Worm (Caenorhabditis elegans) whole organism, L3 larva: ENCODE results near the gene srh-217.
A peak's percentile ranks its signal among the peaks of the same experiment; 100 is the strongest.

Experiments
- R02D3.7 ChIP-seq: fragments of 150-350 bp; optimal IDR thresholded peaks from 2 replicates; lab custom pipeline; 2014; ENCODE audit warnings: missing biosample characterization, missing genetic modification characterization
- ZK546.5 ChIP-seq: sonication (generic microtip); optimal IDR thresholded peaks from 2 replicates; lab custom pipeline; 2017; ENCODE audit warnings: missing biosample characterization, missing genetic modification characterization
- aly-2 ChIP-seq: fragments of 150-350 bp; optimal IDR thresholded peaks from 2 replicates; lab custom pipeline; 2014; ENCODE audit warnings: missing biosample characterization, missing genetic modification characterization
- ama-1 ChIP-seq: fragments of 150-350 bp; optimal IDR thresholded peaks from 2 replicates; lab custom pipeline; 2018
- ceh-16 ChIP-seq: sonication (generic microtip); optimal IDR thresholded peaks from 2 replicates; lab custom pipeline; 2017; ENCODE audit warnings: missing biosample characterization, missing genetic modification characterization
- ceh-28 ChIP-seq: fragments of 150-350 bp; optimal IDR thresholded peaks from 2 replicates; lab custom pipeline; 2014; ENCODE audit warnings: missing biosample characterization, missing genetic modification reagents, missing genetic modification characterization
- ceh-82 ChIP-seq: fragments of 150-350 bp; optimal IDR thresholded peaks from 2 replicates; lab custom pipeline; 2014; ENCODE audit warnings: missing biosample characterization, missing genetic modification characterization
- daf-12 ChIP-seq: fragments of 150-350 bp; optimal IDR thresholded peaks from 2 replicates; lab custom pipeline; 2014; ENCODE audit warnings: missing biosample characterization, missing genetic modification reagents, missing genetic modification characterization
- egl-27 ChIP-seq: sonication (generic microtip); optimal IDR thresholded peaks from 4 replicates; lab custom pipeline; 2017; ENCODE audit warnings: missing biosample characterization, missing genetic modification reagents, missing genetic modification characterization
- egl-5 ChIP-seq: fragments of 150-350 bp; optimal IDR thresholded peaks from 2 replicates; lab custom pipeline; 2017; ENCODE audit warnings: missing biosample characterization, missing genetic modification reagents, missing genetic modification characterization, inconsistent platforms
- elt-1 ChIP-seq: fragments of 150-350 bp; optimal IDR thresholded peaks from 2 replicates; lab custom pipeline; 2014; ENCODE audit warnings: missing biosample characterization, missing genetic modification characterization
- elt-2 ChIP-seq: sonication (generic microtip); optimal IDR thresholded peaks from 2 replicates; lab custom pipeline; 2016; ENCODE audit warnings: missing genetic modification reagents, mild to moderate bottlenecking, missing genetic modification characterization, missing compliant biosample characterization
- elt-3 ChIP-seq, 3 experiments: fragments of 150-350 bp in 1 of 3; sonication (generic microtip) in 2 of 3; optimal IDR thresholded peaks; 2 replicates in 2 of 3; 4 replicates in 1 of 3; lab custom pipeline; 2014 to 2017; ENCODE audit warnings: missing biosample characterization in 3 of 3, missing genetic modification characterization in 3 of 3
- eor-1 ChIP-seq, 2 experiments: fragments of 150-350 bp; optimal IDR thresholded peaks; 2 replicates each; lab custom pipeline; 2014 to 2018; ENCODE audit warnings: missing biosample characterization in 2 of 2, missing genetic modification characterization in 2 of 2
- fkh-10 ChIP-seq: sonication (generic microtip); optimal IDR thresholded peaks from 2 replicates; lab custom pipeline; 2017; ENCODE audit warnings: missing biosample characterization, missing genetic modification reagents, missing genetic modification characterization
- fkh-2 ChIP-seq: fragments of 150-350 bp; optimal IDR thresholded peaks from 2 replicates; lab custom pipeline; 2014; ENCODE audit warnings: missing biosample characterization, missing genetic modification reagents, missing genetic modification characterization
- fos-1 ChIP-seq: fragments of 150-350 bp; optimal IDR thresholded peaks from 2 replicates; lab custom pipeline; 2014; ENCODE audit warnings: missing biosample characterization, missing genetic modification characterization
- hmg-11 ChIP-seq: sonication (generic microtip); optimal IDR thresholded peaks from 2 replicates; lab custom pipeline; 2016; ENCODE audit warnings: missing genetic modification characterization, missing compliant biosample characterization
- jun-1 ChIP-seq: fragments of 150-350 bp; optimal IDR thresholded peaks from 2 replicates; lab custom pipeline; 2014; ENCODE audit warnings: missing biosample characterization, missing genetic modification reagents, missing genetic modification characterization
- lin-15B ChIP-seq: fragments of 150-350 bp; optimal IDR thresholded peaks from 2 replicates; lab custom pipeline; 2014; ENCODE audit warnings: missing biosample characterization, missing genetic modification characterization
- mdl-1 ChIP-seq: fragments of 150-350 bp; optimal IDR thresholded peaks from 2 replicates; lab custom pipeline; 2014; ENCODE audit warnings: missing biosample characterization, missing genetic modification characterization
- mml-1 ChIP-seq: fragments of 150-350 bp; sonication (generic microtip); optimal IDR thresholded peaks from 3 replicates; lab custom pipeline; 2014; ENCODE audit warnings: missing biosample characterization, missing genetic modification characterization
- nfya-1 ChIP-seq: sonication (generic microtip); optimal IDR thresholded peaks from 2 replicates; lab custom pipeline; 2017; ENCODE audit warnings: missing genetic modification characterization, mild to moderate bottlenecking, missing compliant biosample characterization, antibody characterized with exemption, moderate library complexity; ENCODE audit not compliant: insufficient read depth
- nhr-11 ChIP-seq: fragments of 150-350 bp; optimal IDR thresholded peaks from 2 replicates; lab custom pipeline; 2014; ENCODE audit warnings: missing biosample characterization, missing genetic modification characterization
- nhr-12 ChIP-seq: fragments of 150-350 bp; optimal IDR thresholded peaks from 2 replicates; lab custom pipeline; 2014; ENCODE audit warnings: missing biosample characterization, missing genetic modification characterization
- nhr-23 ChIP-seq: fragments of 150-350 bp; optimal IDR thresholded peaks from 2 replicates; lab custom pipeline; 2014; ENCODE audit warnings: missing biosample characterization, missing genetic modification reagents, missing genetic modification characterization
- nhr-237 ChIP-seq: fragments of 150-350 bp; optimal IDR thresholded peaks from 2 replicates; lab custom pipeline; 2014; ENCODE audit warnings: missing biosample characterization, missing genetic modification characterization
- nhr-25 ChIP-seq: sonication (generic microtip); optimal IDR thresholded peaks from 2 replicates; lab custom pipeline; 2017; ENCODE audit warnings: missing biosample characterization, missing genetic modification characterization
- nhr-28 ChIP-seq: fragments of 150-350 bp; optimal IDR thresholded peaks from 2 replicates; lab custom pipeline; 2014; ENCODE audit warnings: missing biosample characterization, missing genetic modification characterization
- nhr-43 ChIP-seq: sonication (generic microtip); optimal IDR thresholded peaks from 2 replicates; lab custom pipeline; 2016; ENCODE audit warnings: mild to moderate bottlenecking, missing genetic modification characterization, missing compliant biosample characterization; ENCODE audit not compliant: poor library complexity, severe bottlenecking
- nhr-67 ChIP-seq: fragments of 150-350 bp; optimal IDR thresholded peaks from 2 replicates; lab custom pipeline; 2014; ENCODE audit warnings: missing biosample characterization, missing genetic modification characterization
- nhr-77 ChIP-seq: fragments of 150-350 bp; optimal IDR thresholded peaks from 2 replicates; lab custom pipeline; 2014; ENCODE audit warnings: missing biosample characterization, missing genetic modification characterization
- pha-4 ChIP-seq: fragments of 150-350 bp; optimal IDR thresholded peaks from 2 replicates; lab custom pipeline; 2014; ENCODE audit warnings: missing biosample characterization, missing genetic modification reagents, missing genetic modification characterization
- pqm-1 ChIP-seq: fragments of 150-350 bp; optimal IDR thresholded peaks from 2 replicates; lab custom pipeline; 2017; ENCODE audit warnings: missing biosample characterization, missing genetic modification characterization, inconsistent platforms
- skn-1 ChIP-seq: fragments of 150-350 bp; optimal IDR thresholded peaks from 2 replicates; lab custom pipeline; 2014; ENCODE audit warnings: missing biosample characterization, missing genetic modification characterization
- tbx-2 ChIP-seq: sonication (generic microtip); optimal IDR thresholded peaks from 2 replicates; lab custom pipeline; 2016; ENCODE audit warnings: mild to moderate bottlenecking, missing genetic modification characterization, missing compliant biosample characterization
- unc-39 ChIP-seq: sonication (generic microtip); optimal IDR thresholded peaks from 4 replicates; lab custom pipeline; 2017; ENCODE audit warnings: missing biosample characterization, missing genetic modification characterization
- zag-1 ChIP-seq: fragments of 150-350 bp; optimal IDR thresholded peaks from 2 replicates; lab custom pipeline; 2014; ENCODE audit warnings: missing biosample characterization, missing genetic modification characterization
- ztf-4 ChIP-seq: fragments of 150-350 bp; optimal IDR thresholded peaks from 2 replicates; lab custom pipeline; 2014; ENCODE audit warnings: missing biosample characterization, missing genetic modification characterization

Gene srh-217

DNA sequence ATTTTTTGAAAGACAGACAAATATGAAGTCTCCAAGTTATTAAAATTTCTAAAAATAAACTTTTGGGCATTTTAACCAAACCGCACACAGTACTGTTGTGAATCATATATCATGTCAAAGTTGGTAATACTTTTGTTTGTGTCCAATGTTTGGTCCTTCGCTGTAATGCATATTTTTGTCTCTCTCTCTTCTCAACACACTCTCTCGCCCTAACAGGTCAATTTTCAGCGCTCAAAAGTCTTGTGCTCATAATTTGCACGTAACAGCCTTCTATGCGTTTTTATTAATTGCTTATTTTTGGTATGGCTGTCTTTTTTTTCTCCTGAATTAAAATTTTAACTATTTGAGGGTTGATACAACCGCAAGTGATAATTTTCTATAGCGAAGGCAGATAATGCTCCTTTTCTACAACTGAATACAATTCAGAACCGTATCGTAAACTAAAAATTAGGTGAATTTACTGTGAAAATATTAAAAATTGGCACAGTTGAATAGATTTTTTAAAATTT, 33.5 kb downstream of the srh-217 start:
- TF ChIP-seq nhr-77 (tag; lab: Kevin White, UChicago) = no peak
- no peak for TF ChIP-seq egl-5
- no peak for TF ChIP-seq jun-1 (tag; lab: Kevin White, UChicago)
- no peak for TF ChIP-seq ceh-16
- no peak for TF ChIP-seq skn-1
- no peak for TF ChIP-seq lin-15B (tag; lab: Kevin White, UChicago)
- TF ChIP-seq tbx-2 (tag; lab: Kevin White, UChicago) = no peak
- no peak for TF ChIP-seq nhr-67
- no peak for TF ChIP-seq nhr-43
- TF ChIP-seq ama-1 (lab: Kevin White, UChicago) = no peak
- TF ChIP-seq hmg-11 (tag; lab: Kevin White, UChicago) = no peak

DNA sequence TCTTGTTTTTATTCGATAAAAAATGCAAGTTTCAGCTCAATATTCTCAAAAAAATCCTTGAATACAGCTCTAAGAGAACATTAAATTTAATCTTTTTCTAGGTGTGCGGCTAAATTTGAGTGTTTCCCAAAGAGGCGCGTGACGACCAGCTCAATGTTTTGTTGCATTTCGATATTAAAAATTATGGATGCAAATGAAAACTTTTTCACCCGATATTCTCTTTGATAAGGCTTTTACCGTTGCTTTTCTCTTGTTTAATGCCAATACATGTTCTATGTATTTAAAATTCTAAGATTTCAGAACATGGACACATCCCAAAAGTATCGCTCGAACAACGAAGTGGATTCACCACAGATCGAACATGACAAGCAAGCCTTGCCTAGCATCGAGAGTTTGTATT, 37.1 kb downstream of the srh-217 start, which contains the start of gene F19B2.6:
TSS of gene F19B2.6 (plus strand) at position 301 of the 400 bp plus-strand sequence.
- TF ChIP-seq nhr-25 (no peak), nhr-12 (tag; lab: Kevin White, UChicago) (no peak), unc-39 (tag; lab: Kevin White, UChicago) (no peak), nhr-11 (tag; lab: Kevin White, UChicago) (no peak), zag-1 (no peak), nhr-28 (tag; lab: Kevin White, UChicago) (no peak), eor-1 (tag; optimal IDR thresholded peaks at IDR 0.05; lab: Kevin White, UChicago) (no peak), nfya-1 (no peak), skn-1 (no peak), aly-2 (tag; lab: Kevin White, UChicago) (no peak), ceh-16 (no peak), mdl-1 (no peak)
- TF ChIP-seq, all 47 proteins: peak for 0

DNA sequence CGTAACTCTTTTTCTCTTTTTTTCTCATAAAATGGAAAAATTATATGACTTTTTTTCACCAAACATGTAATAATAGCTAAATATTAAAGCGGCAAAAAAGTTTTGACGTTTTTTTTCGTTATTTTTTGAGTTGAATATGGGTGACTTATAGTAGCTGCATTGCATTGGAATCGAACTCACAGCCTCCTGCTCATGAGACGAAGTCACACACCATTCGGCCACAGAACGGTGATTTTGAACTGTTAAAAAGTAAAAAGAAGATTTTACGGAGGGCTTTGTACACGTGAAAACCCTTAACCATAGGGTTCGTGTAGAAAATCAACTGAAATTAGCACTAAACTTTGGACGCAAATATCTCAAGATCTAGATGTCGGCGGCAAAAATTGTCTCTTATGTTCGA, 43.5 kb downstream of the srh-217 start:
- TF ChIP-seq mml-1 (no peak), nhr-12 (tag; lab: Kevin White, UChicago) (no peak), elt-3 (tag; optimal IDR thresholded peaks at IDR 0.05; lab: Kevin White, UChicago) (no peak), ceh-82 (no peak), R02D3.7 (tag; lab: Kevin White, UChicago) (no peak), nhr-11 (tag; lab: Kevin White, UChicago) (no peak), tbx-2 (tag; lab: Kevin White, UChicago) (no peak), unc-39 (tag; lab: Kevin White, UChicago) (no peak), nhr-237 (tag; lab: Kevin White, UChicago) (no peak), ZK546.5 (tag; lab: Kevin White, UChicago) (no peak), daf-12 (tag; lab: Kevin White, UChicago) (no peak), elt-2 (tag; lab: Kevin White, UChicago) (no peak)

DNA sequence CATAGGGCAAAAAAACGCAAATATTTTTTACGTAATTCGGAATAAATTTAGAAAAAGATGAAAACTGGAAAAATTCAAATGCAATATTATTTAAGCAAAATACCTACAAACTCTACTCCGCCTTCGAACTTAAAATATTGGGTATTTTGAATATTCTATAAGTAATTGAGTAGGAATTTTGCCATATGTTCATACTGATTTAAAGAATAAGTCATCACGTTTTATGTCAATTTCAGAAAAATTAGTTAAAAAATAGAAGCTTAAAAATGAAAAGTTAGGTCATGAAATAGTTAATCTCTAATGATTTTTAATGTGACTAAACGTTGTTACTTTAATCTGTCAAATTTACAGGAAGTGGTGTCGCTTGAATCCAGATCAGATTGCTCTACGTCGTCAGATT, 43.9 kb downstream of the srh-217 start, which contains the start of gene F19B2.7:
TSS of gene F19B2.7 (plus strand) at position 301 of the 400 bp plus-strand sequence.
- TF ChIP-seq nhr-67 (no peak), mml-1 (no peak), pha-4 (tag; lab: Kevin White, UChicago) (no peak), ceh-16 (no peak), skn-1 (no peak), nhr-77 (tag; lab: Kevin White, UChicago) (no peak), ZK546.5 (tag; lab: Kevin White, UChicago) (no peak), egl-27 (no peak), elt-3 (tag; optimal IDR thresholded peaks at IDR 0.05; lab: Kevin White, UChicago) (no peak), nhr-23 (tag; lab: Kevin White, UChicago) (no peak)

DNA sequence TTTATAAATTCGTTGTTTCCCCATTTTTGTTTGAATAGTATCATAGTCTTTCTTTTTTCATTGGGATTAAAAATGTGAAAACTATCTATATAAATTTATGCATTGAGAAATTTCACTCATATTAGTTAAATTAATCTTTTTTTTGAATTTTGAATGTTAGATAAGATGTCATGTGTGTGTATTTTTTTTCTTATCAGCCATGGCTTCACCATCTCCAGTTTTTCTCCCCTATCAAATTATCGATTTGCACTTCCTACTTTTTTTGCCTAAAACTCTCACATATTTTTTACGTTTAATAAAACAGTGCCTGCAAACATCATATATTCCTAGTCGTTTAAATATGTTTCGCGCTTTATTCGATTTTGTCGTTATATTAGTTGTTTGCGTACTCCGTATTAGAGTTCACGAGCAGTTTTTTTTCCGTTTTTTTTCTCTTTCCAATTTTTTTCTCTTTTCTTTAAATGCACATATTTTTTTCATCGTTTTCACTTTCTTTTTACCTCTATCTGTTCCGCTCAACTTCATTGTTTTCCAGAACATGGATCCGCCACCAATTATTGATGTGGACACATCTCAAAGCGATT, 47.6 kb downstream of the srh-217 start, which contains the start of gene Y113G7A.13:
TSS of gene Y113G7A.13 (plus strand) at position 534 of the 584 bp plus-strand sequence.
- no peak for TF ChIP-seq fkh-10 (GFP tag; lab: Kevin White, UChicago)
- peak; percentile 54 for TF ChIP-seq pha-4 (tag; lab: Kevin White, UChicago)
- TF ChIP-seq jun-1 (tag; lab: Kevin White, UChicago) = peak; percentile 36
- no peak for TF ChIP-seq fkh-2 (tag; lab: Kevin White, UChicago)
- no peak for TF ChIP-seq fos-1 (tag; lab: Kevin White, UChicago)
- TF ChIP-seq pqm-1 (tag; lab: Kevin White, UChicago) = peak; percentile 80
- no peak for TF ChIP-seq elt-3 (tag; optimal IDR thresholded peaks at IDR 0.05; lab: Kevin White, UChicago)
- no peak for TF ChIP-seq zag-1
- no peak for TF ChIP-seq unc-39 (tag; lab: Kevin White, UChicago)
- TF ChIP-seq elt-2 (tag; lab: Kevin White, UChicago) = peak; percentile 97
- peak; percentile 35 for TF ChIP-seq ceh-28 (tag; lab: Kevin White, UChicago)
- no peak for TF ChIP-seq nhr-25
- TF ChIP-seq elt-1 (tag; lab: Kevin White, UChicago) = no peak
- TF ChIP-seq ztf-4 (tag; lab: Kevin White, UChicago) = no peak
- TF ChIP-seq nhr-12 (tag; lab: Kevin White, UChicago) = no peak
- TF ChIP-seq nhr-11 (tag; lab: Kevin White, UChicago) = no peak
